Fruit fly (Drosophila melanogaster) whole organism: Measurements from ENCODE around the gene Pfrx.

ENCODE experiments used
- CG8478 ChIP-seq: fragments of >200 bp; optimal IDR thresholded peaks from 2 replicates; lab custom pipeline; 2018; ENCODE audit warnings: inconsistent platforms
- Dll ChIP-seq: fragments of >200 bp; optimal IDR thresholded peaks from 2 replicates; lab custom pipeline; 2017
- EcR ChIP-seq, 2 experiments: fragments of >200 bp; optimal IDR thresholded peaks; 2 replicates each; lab custom pipeline; 2017; ENCODE audit warnings: missing biosample characterization in 2 of 2, missing genetic modification characterization in 2 of 2, missing genetic modification reagents in 2 of 2
- pan ChIP-seq: fragments of >200 bp; optimal IDR thresholded peaks from 2 replicates; lab custom pipeline; 2017
- psq ChIP-seq: fragments of >200 bp; optimal IDR thresholded peaks from 2 replicates; lab custom pipeline; 2017
- usp ChIP-seq: fragments of >200 bp; optimal IDR thresholded peaks from 2 replicates; lab custom pipeline; 2017; ENCODE audit warnings: missing biosample characterization, missing genetic modification characterization, mixed read lengths

Gene Pfrx

dm6 chrX:19494830-19495610, at the start of gene Pfrx, which contains the start of the genes ksh and CG14200:
Gene Pfrx, plus strand, starts transcription at chrX:19495505.
Gene ksh, minus strand, starts transcription at chrX:19494992.
Gene CG14200, plus strand, starts transcription at chrX:19495505.
- TF ChIP-seq EcR (GFP tag; optimal IDR thresholded peaks at IDR 0.05; lab: Kevin White, UChicago), result no peak
- no peak for TF ChIP-seq pan (lab: Kevin White, UChicago)
- TF ChIP-seq Dll (lab: Kevin White, UChicago), result no peak
- TF ChIP-seq psq (lab: Kevin White, UChicago), result no peak
- TF ChIP-seq CG8478, result no peak
- no peak for TF ChIP-seq usp

dm6 chrX:19448297-19448696, 47.0 kb upstream of the Pfrx start:
- TF ChIP-seq CG8478, result no peak
- no peak for TF ChIP-seq usp
- no peak for TF ChIP-seq psq (lab: Kevin White, UChicago)
- TF ChIP-seq EcR (GFP tag; optimal IDR thresholded peaks at IDR 0.05; lab: Kevin White, UChicago), result no peak
- TF ChIP-seq Dll (lab: Kevin White, UChicago), result no peak
- TF ChIP-seq pan (lab: Kevin White, UChicago), result no peak

- TF ChIP-seq EcR (GFP tag; optimal IDR thresholded peaks at IDR 0.05; lab: Kevin White, UChicago), result no peak
These were observed 42.2 kb upstream of the Pfrx start for dm6 chrX:19453138-19453537.

dm6 chrX:19461630-19462029, 33.7 kb upstream of the Pfrx start:
- TF ChIP-seq pan (lab: Kevin White, UChicago), result no peak
- TF ChIP-seq EcR (GFP tag; optimal IDR thresholded peaks at IDR 0.05; lab: Kevin White, UChicago), result no peak
- no peak for TF ChIP-seq psq (lab: Kevin White, UChicago)
- no peak for TF ChIP-seq CG8478

dm6 chrX:19474763-19475162, 20.5 kb upstream of the Pfrx start, which contains the start of gene narya:
Gene narya, plus strand, starts transcription at chrX:19475063.
- TF ChIP-seq CG8478 (no peak), usp (no peak), EcR (GFP tag; optimal IDR thresholded peaks at IDR 0.05; lab: Kevin White, UChicago) (no peak), psq (lab: Kevin White, UChicago) (no peak), Dll (lab: Kevin White, UChicago) (no peak), pan (lab: Kevin White, UChicago) (no peak)

dm6 chrX:19479134-19479533, 16.2 kb upstream of the Pfrx start, which contains the start of gene CG32533:
Gene CG32533, minus strand, starts transcription at chrX:19479411.
- TF ChIP-seq EcR (GFP tag; optimal IDR thresholded peaks at IDR 0.05; lab: Kevin White, UChicago) (no peak), CG8478 (no peak), psq (lab: Kevin White, UChicago) (no peak)

dm6 chrX:19479869-19480326, 15.4 kb upstream of the Pfrx start, which contains the start of the genes Naa15-16 and mRpS14:
Gene Naa15-16, plus strand, starts transcription at chrX:19479984.
Gene mRpS14, minus strand, starts transcription at chrX:19480238.
- TF ChIP-seq Dll (lab: Kevin White, UChicago) (no peak), CG8478 (no peak), psq (lab: Kevin White, UChicago) (no peak)

- TF ChIP-seq CG8478 (no peak), Dll (lab: Kevin White, UChicago) (no peak), psq (lab: Kevin White, UChicago) (no peak), pan (lab: Kevin White, UChicago) (no peak), EcR (GFP tag; optimal IDR thresholded peaks at IDR 0.05; lab: Kevin White, UChicago) (no peak), usp (no peak)
These were observed 14.7 kb upstream of the Pfrx start for dm6 chrX:19480544-19481127.

dm6 chrX:19485057-19485456, 10.2 kb upstream of the Pfrx start:
- no peak for TF ChIP-seq usp
- no peak for TF ChIP-seq EcR (GFP tag; optimal IDR thresholded peaks at IDR 0.05; lab: Kevin White, UChicago)
- TF ChIP-seq psq (lab: Kevin White, UChicago), result no peak
- TF ChIP-seq Dll (lab: Kevin White, UChicago), result no peak
- TF ChIP-seq pan (lab: Kevin White, UChicago), result no peak
- TF ChIP-seq CG8478, result no peak

dm6 chrX:19491984-19492584, 3.2 kb upstream of the Pfrx start, which contains the start of the genes pcm and ND-18:
Gene pcm, minus strand, starts transcription at chrX:19492011.
Gene ND-18, plus strand, starts transcription at chrX:19492421.
- TF ChIP-seq Dll (lab: Kevin White, UChicago), result no peak
- no peak for TF ChIP-seq psq (lab: Kevin White, UChicago)
- TF ChIP-seq pan (lab: Kevin White, UChicago), result no peak
- no peak for TF ChIP-seq EcR (GFP tag; optimal IDR thresholded peaks at IDR 0.05; lab: Kevin White, UChicago)
- TF ChIP-seq CG8478, result no peak
- no peak for TF ChIP-seq usp

- TF ChIP-seq pan (lab: Kevin White, UChicago), result no peak
- no peak for TF ChIP-seq usp
- TF ChIP-seq EcR (GFP tag; optimal IDR thresholded peaks at IDR 0.05; lab: Kevin White, UChicago), result no peak
- TF ChIP-seq CG8478, result no peak
- TF ChIP-seq psq (lab: Kevin White, UChicago), result no peak
- no peak for TF ChIP-seq Dll (lab: Kevin White, UChicago)
These were observed 1.0 kb upstream of the Pfrx start, which contains the start of gene CG12204 for dm6 chrX:19494285-19494684. Gene CG12204, minus strand, starts transcription at chrX:19494401.
